Fruit fly (Drosophila melanogaster): ENCODE measurements around the gene Ziz.
A peak's percentile ranks its signal among the peaks of the same experiment; 100 is the strongest.

Gene Ziz

dm6 chr2L:7530437-7531091 lies 34.5 kb upstream of the Ziz start (continued):
- TF ChIP-seq Scr (GFP tag; IDR thresholded peaks at IDR 0.05; ENCODE audit: partially characterized antibody) (peak; percentile 51), sima (GFP tag; optimal IDR thresholded peaks at IDR 0.05) (peak; percentile 59), CG32772 (GFP tag; IDR thresholded peaks at IDR 0.05) (peak; percentile 96), z (GFP tag; IDR thresholded peaks at IDR 0.05) (peak; percentile 79; the same call in 2 of the 3 replicates), Opbp (GFP tag; IDR thresholded peaks at IDR 0.05; ENCODE audit: partially characterized antibody) (peak; percentile 79), D (optimal IDR thresholded peaks at IDR 0.05) (no peak), D (GFP tag; optimal IDR thresholded peaks at IDR 0.05) (peak; percentile 99), CG6683 (GFP tag; optimal IDR thresholded peaks at IDR 0.05) (peak; percentile 97), yki (optimal IDR thresholded peaks at IDR 0.05) (peak; percentile 18), CG6765 (GFP tag; optimal IDR thresholded peaks at IDR 0.05) (peak; percentile 98), Dref (GFP tag; IDR thresholded peaks at IDR 0.05) (no peak), sd (tag; optimal IDR thresholded peaks at IDR 0.05) (peak; percentile 94), Sox102F (GFP tag; optimal IDR thresholded peaks at IDR 0.05) (peak; percentile 98), CG9215 (GFP tag; IDR thresholded peaks at IDR 0.05) (peak; percentile 97), CG7357 (GFP tag; IDR thresholded peaks at IDR 0.05) (peak; percentile 94), Hr78 (GFP tag; optimal IDR thresholded peaks at IDR 0.05) (peak in 1 of 2 experiments; percentile 93), bsh (GFP tag; optimal IDR thresholded peaks at IDR 0.05) (peak; percentile 98), CG12219 (GFP tag; optimal IDR thresholded peaks at IDR 0.05) (peak; percentile 95), Kr (GFP tag; optimal IDR thresholded peaks at IDR 0.05) (peak; percentile 97), CG15696 (tag; optimal IDR thresholded peaks at IDR 0.05) (peak; percentile 99), da (GFP tag; optimal IDR thresholded peaks at IDR 0.05) (peak; percentile 26), Nf-YC (tag; optimal IDR thresholded peaks at IDR 0.05) (peak; percentile 94), CG31441 (GFP tag; IDR thresholded peaks at IDR 0.05) (peak; percentile 100), CG10959 (GFP tag; IDR thresholded peaks at IDR 0.05) (peak; percentile 94), row (GFP tag; IDR thresholded peaks at IDR 0.05) (peak; percentile 99), inv (GFP tag; IDR thresholded peaks at IDR 0.05; ENCODE audit: partially characterized antibody) (peak; percentile 51; the same call in 1 of the 2 replicates), CG17361 (GFP tag; IDR thresholded peaks at IDR 0.05) (peak; percentile 100), sob (GFP tag; IDR thresholded peaks at IDR 0.05) (peak; percentile 97), CG1233 (GFP tag; optimal IDR thresholded peaks at IDR 0.05) (peak; percentile 99), CG10462 (GFP tag; optimal IDR thresholded peaks at IDR 0.05) (peak; percentile 96), ara (GFP tag; IDR thresholded peaks at IDR 0.05) (peak; percentile 96), Nf-YA (GFP tag; IDR thresholded peaks at IDR 0.05) (peak; percentile 93), NK7.1 (GFP tag; optimal IDR thresholded peaks at IDR 0.05) (peak; percentile 79), CG4820 (GFP tag; optimal IDR thresholded peaks at IDR 0.05) (peak; percentile 96), CG4424 (GFP tag; optimal IDR thresholded peaks at IDR 0.05) (peak; percentile 98), Hmx (GFP tag; optimal IDR thresholded peaks at IDR 0.05) (no peak), CG14050 (GFP tag; IDR thresholded peaks at IDR 0.05) (peak; percentile 94), caup (GFP tag; optimal IDR thresholded peaks at IDR 0.05; ENCODE audit: severe bottlenecking) (peak; percentile 98), onecut (GFP tag; IDR thresholded peaks at IDR 0.05) (peak; percentile 94), CG4282 (GFP tag; optimal IDR thresholded peaks at IDR 0.05) (peak; percentile 85), CG18764 (GFP tag; optimal IDR thresholded peaks at IDR 0.05) (peak; percentile 95), usp (GFP tag; optimal IDR thresholded peaks at IDR 0.05) (no peak), lov (optimal IDR thresholded peaks at IDR 0.05) (no peak), lov (GFP tag; IDR thresholded peaks at IDR 0.05) (peak; percentile 92), crol (GFP tag; IDR thresholded peaks at IDR 0.05) (0 out of 2 replicates have a peak, but pooled peaks have one; percentile 50), mirr (GFP tag; optimal IDR thresholded peaks at IDR 0.05) (peak; percentile 91), CG9797 (GFP tag; optimal IDR thresholded peaks at IDR 0.05) (peak; percentile 83), Ssrp (tag; optimal IDR thresholded peaks at IDR 0.05) (peak; percentile 99), Asciz (GFP tag; optimal IDR thresholded peaks at IDR 0.05) (peak; percentile 98), CG14710 (tag; optimal IDR thresholded peaks at IDR 0.05) (peak; percentile 98)

All from whole organism, embryonic.